Worm (Caenorhabditis elegans): ENCODE data around the gene tmem-184.

tmem-184 gene

ce11 chrX:14753514-14754076, 46.9 kb upstream of the tmem-184 start, which contains the start of gene sucl-1 (continued):
- TF ChIP-seq lin-54 (GFP tag; optimal IDR thresholded peaks at IDR 0.05), result peak; percentile 50
- TF ChIP-seq xnd-1 (tag; optimal IDR thresholded peaks at IDR 0.05), result no peak
- TF ChIP-seq C06A6.2 (GFP tag; conservative IDR thresholded peaks at IDR 0.05), result no peak
- no peak for TF ChIP-seq snpc-3.4 (tag; optimal IDR thresholded peaks at IDR 0.05)
- peak; percentile 59 for TF ChIP-seq madf-10 (tag; optimal IDR thresholded peaks at IDR 0.05)
- TF ChIP-seq mxl-1 (tag; optimal IDR thresholded peaks at IDR 0.05), result no peak
- TF ChIP-seq akir-1 (GFP tag; optimal IDR thresholded peaks at IDR 0.05), result peak; percentile 21
- no peak for TF ChIP-seq T26A5.8 (tag; optimal IDR thresholded peaks at IDR 0.05)
- no peak for TF ChIP-seq bed-1 (GFP tag; IDR thresholded peaks at IDR 0.05)
- TF ChIP-seq madf-3 (GFP tag; IDR thresholded peaks at IDR 0.05), result no peak
- TF ChIP-seq atf-7 (tag; optimal IDR thresholded peaks at IDR 0.05), result peak; percentile 20
- no peak for TF ChIP-seq tbx-9 (tag; optimal IDR thresholded peaks at IDR 0.05; ENCODE audit: borderline replicate concordance)
- TF ChIP-seq pbrm-1 (GFP tag; IDR thresholded peaks at IDR 0.05), result peak; percentile 54; the same call in 1 of the 2 replicates
- 0 out of 2 replicates have a peak, but pooled peaks have one; percentile 66 for TF ChIP-seq egl-44 (GFP tag; IDR thresholded peaks at IDR 0.05)

ce11 chrX:14751911-14752310, 45.2 kb upstream of the tmem-184 start, which contains the start of gene C05G5.3:
Gene C05G5.3, minus strand, starts transcription at chrX:14752011.
- TF ChIP-seq rpc-1 (optimal IDR thresholded peaks at IDR 0.05), result no peak
- TF ChIP-seq rpc-1 (tag; optimal IDR thresholded peaks at IDR 0.05), result no peak
- TF ChIP-seq zfh-2 (GFP tag; conservative IDR thresholded peaks at IDR 0.05), result 0 out of 2 replicates have a peak, but pooled peaks have one; percentile 7

ce11 chrX:14746948-14747347, 40.3 kb upstream of the tmem-184 start, which contains the start of gene C05G5.2:
Gene C05G5.2, plus strand, starts transcription at chrX:14747303.
- 0 out of 2 replicates have a peak, but pooled peaks have one; percentile 38 for TF ChIP-seq rcor-1 (GFP tag; IDR thresholded peaks at IDR 0.05)
- 0 out of 2 replicates have a peak, but pooled peaks have one; percentile 18 for TF ChIP-seq let-526 (GFP tag; IDR thresholded peaks at IDR 0.05)
- no peak for TF ChIP-seq xnd-1 (tag; optimal IDR thresholded peaks at IDR 0.05)
- peak; percentile 99 for TF ChIP-seq cebp-1 (GFP tag; IDR thresholded peaks at IDR 0.05)
- TF ChIP-seq cebp-1 (tag; optimal IDR thresholded peaks at IDR 0.05), result peak; percentile 100
- no peak for TF ChIP-seq B0019.2 (GFP tag; conservative IDR thresholded peaks at IDR 0.05)
- TF ChIP-seq nhr-80 (tag; optimal IDR thresholded peaks at IDR 0.05), result peak; percentile 100
- no peak for TF ChIP-seq sptf-2 (GFP tag; optimal IDR thresholded peaks at IDR 0.05)
- TF ChIP-seq bed-2 (GFP tag; IDR thresholded peaks at IDR 0.05), result no peak
- peak; percentile 4 for TF ChIP-seq F57A8.1 (GFP tag; optimal IDR thresholded peaks at IDR 0.05)
- peak; percentile 64 for TF ChIP-seq madf-10 (tag; optimal IDR thresholded peaks at IDR 0.05)
- peak in 1 of 3 experiments; percentile 78 for TF ChIP-seq lin-35 (GFP tag; optimal IDR thresholded peaks at IDR 0.05)
- peak; percentile 41; the same call in 1 of the 2 replicates for TF ChIP-seq Y53G8AR.9 (GFP tag; conservative IDR thresholded peaks at IDR 0.05)
- peak; percentile 56; the same call in 1 of the 2 replicates for TF ChIP-seq hmg-1.2 (GFP tag; IDR thresholded peaks at IDR 0.05)
- peak; percentile 26 for TF ChIP-seq tlf-1 (GFP tag; optimal IDR thresholded peaks at IDR 0.05)
- no peak for TF ChIP-seq zim-3 (tag; optimal IDR thresholded peaks at IDR 0.05)
- peak; percentile 73 for TF ChIP-seq unc-62 (GFP tag; optimal IDR thresholded peaks at IDR 0.05)
- peak; percentile 96 for TF ChIP-seq ztf-18 (tag; optimal IDR thresholded peaks at IDR 0.05)
- no peak for TF ChIP-seq lin-26 (GFP tag; IDR thresholded peaks at IDR 0.05)
- TF ChIP-seq ztf-3 (GFP tag; optimal IDR thresholded peaks at IDR 0.05), result no peak
- no peak for TF ChIP-seq Y56A3A.18 (GFP tag; IDR thresholded peaks at IDR 0.05)
- peak; percentile 61 for TF ChIP-seq F23B12.7 (tag; optimal IDR thresholded peaks at IDR 0.05; ENCODE audit: insufficient read depth)
- TF ChIP-seq ceh-27 (GFP tag; optimal IDR thresholded peaks at IDR 0.05), result peak; percentile 92
- TF ChIP-seq hlh-12 (tag; optimal IDR thresholded peaks at IDR 0.05), result no peak
- peak; percentile 98 for TF ChIP-seq zfh-2 (GFP tag; conservative IDR thresholded peaks at IDR 0.05)
- TF ChIP-seq gei-17 (GFP tag; optimal IDR thresholded peaks at IDR 0.05), result peak; percentile 41
- no peak for TF ChIP-seq F57C9.4 (tag; optimal IDR thresholded peaks at IDR 0.05)
- TF ChIP-seq atf-7 (tag; optimal IDR thresholded peaks at IDR 0.05), result peak; percentile 30
- no peak for TF ChIP-seq F10E7.11 (tag; optimal IDR thresholded peaks at IDR 0.05)
- peak; percentile 8 for TF ChIP-seq dpl-1 (GFP tag; optimal IDR thresholded peaks at IDR 0.05)
- no peak for TF ChIP-seq lsy-27 (tag; optimal IDR thresholded peaks at IDR 0.05; ENCODE audit: borderline replicate concordance, insufficient read depth)
- TF ChIP-seq C06A6.2 (GFP tag; conservative IDR thresholded peaks at IDR 0.05), result no peak; the same call in 1 of the 2 replicates
- TF ChIP-seq Y53F4B.3 (GFP tag; IDR thresholded peaks at IDR 0.05), result no peak

Measured in whole organism, young adult.